Fruit fly (Drosophila melanogaster) whole organism, adult: ENCODE results near the gene PIG-C.

ENCODE experiments used
- CG1620 ChIP-seq: fragments of 200-800 bp; sonication (Bioruptor generic); optimal IDR thresholded peaks from 2 replicates; lab custom pipeline; 2016; ENCODE audit warnings: missing biosample characterization, missing genetic modification characterization
- CG33017 ChIP-seq: fragments of 200-800 bp; sonication (Bioruptor generic); optimal IDR thresholded peaks from 2 replicates; lab custom pipeline; 2018; ENCODE audit warnings: missing biosample characterization, mild to moderate bottlenecking, missing genetic modification characterization, moderate library complexity
- CG7045 ChIP-seq: fragments of 200-800 bp; sonication (Bioruptor generic); optimal IDR thresholded peaks from 2 replicates; lab custom pipeline; 2017; ENCODE audit warnings: missing biosample characterization, mild to moderate bottlenecking, missing genetic modification characterization
- CG7101 ChIP-seq: fragments of 200-800 bp; sonication (Bioruptor generic); optimal IDR thresholded peaks from 2 replicates; lab custom pipeline; 2018; ENCODE audit warnings: missing biosample characterization, mild to moderate bottlenecking, missing genetic modification characterization, moderate library complexity
- Hr96 ChIP-seq: fragments of 200-800 bp; sonication (Bioruptor generic); optimal IDR thresholded peaks from 2 replicates; lab custom pipeline; 2016; ENCODE audit warnings: missing biosample characterization, missing genetic modification characterization
- kay ChIP-seq: fragments of 200-800 bp; sonication (Bioruptor generic); peaks from one replicate; lab custom pipeline; 2016; ENCODE audit warnings: missing biosample characterization, missing genetic modification characterization, borderline replicate concordance
- tj ChIP-seq: fragments of 200-800 bp; sonication (Bioruptor generic); optimal IDR thresholded peaks from 3 replicates; lab custom pipeline; 2017; ENCODE audit warnings: missing biosample characterization, mild to moderate bottlenecking, missing genetic modification characterization, moderate library complexity
- toe ChIP-seq: fragments of 200-800 bp; sonication (Bioruptor generic); optimal IDR thresholded peaks from 2 replicates; lab custom pipeline; 2016; ENCODE audit warnings: missing biosample characterization, missing genetic modification characterization

DNA sequence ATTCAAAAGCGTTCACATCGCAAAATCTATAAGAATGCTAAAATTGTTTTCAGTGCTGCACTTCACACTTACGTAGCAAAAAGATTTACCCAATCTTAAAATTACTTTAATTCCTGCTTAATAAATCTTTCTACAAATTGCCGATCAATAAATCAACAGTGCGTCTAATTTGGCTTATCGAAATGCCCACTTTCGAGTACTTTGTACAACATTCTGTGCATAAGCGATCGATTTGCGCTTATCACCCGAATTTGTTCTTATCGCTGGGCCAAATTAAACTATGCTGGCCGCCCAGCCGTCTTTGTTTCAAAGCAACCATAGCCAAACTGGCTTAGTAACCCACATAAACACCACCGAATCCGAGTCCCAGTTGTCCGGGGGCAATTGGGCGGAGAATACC, 12.5 kb downstream of the PIG-C start:
- TF ChIP-seq toe (GFP tag; lab: Kevin White, UChicago) (no peak), tj (GFP tag; lab: Kevin White, UChicago) (no peak), kay (GFP tag; lab: Kevin White, UChicago) (peak; percentile 14), CG33017 (tag; lab: Kevin White, UChicago) (no peak), CG7045 (GFP tag; lab: Kevin White, UChicago) (no peak), CG7101 (tag; lab: Kevin White, UChicago) (no peak), Hr96 (GFP tag; lab: Kevin White, UChicago) (no peak), CG1620 (GFP tag; lab: Kevin White, UChicago) (no peak)
